Worm (Caenorhabditis elegans): Measurements from ENCODE around the gene R05A10.6.

ce11 chrIV:14203162-14203561 is 37.6 kb downstream of the R05A10.6 start, which contains the start of gene F02H6.3:
- TF ChIP-seq R02D3.7 (tag; optimal IDR thresholded peaks at IDR 0.05) = no peak
- no peak for TF ChIP-seq alr-1 (tag; optimal IDR thresholded peaks at IDR 0.05)
- TF ChIP-seq aly-2 (tag; optimal IDR thresholded peaks at IDR 0.05) = no peak
- no peak for TF ChIP-seq ceh-82 (tag; optimal IDR thresholded peaks at IDR 0.05)
- no peak for TF ChIP-seq ztf-4 (tag; optimal IDR thresholded peaks at IDR 0.05)

Data from whole organism, L2 larva.